Worm (Caenorhabditis elegans) whole organism, L1 larva: Measurements from ENCODE around the gene srb-13.

Source experiments
- C16A3.4 ChIP-seq: fragments of 150-350 bp; optimal IDR thresholded peaks from 2 replicates; lab custom pipeline; 2014; ENCODE audit warnings: missing biosample characterization, missing genetic modification characterization
- C34B4.2 ChIP-seq: sonication (generic microtip); optimal IDR thresholded peaks from 2 replicates; lab custom pipeline; 2017; ENCODE audit warnings: mild to moderate bottlenecking, missing genetic modification characterization, missing compliant biosample characterization
- F16B12.6 ChIP-seq: fragments of 150-350 bp; optimal IDR thresholded peaks from 2 replicates; lab custom pipeline; 2014; ENCODE audit warnings: missing biosample characterization, missing genetic modification characterization
- alr-1 ChIP-seq: fragments of 200-800 bp; sonication (Bioruptor generic); optimal IDR thresholded peaks from 2 replicates; lab custom pipeline; 2018; ENCODE audit warnings: borderline replicate concordance, mild to moderate bottlenecking, missing genetic modification characterization, missing compliant biosample characterization
- blmp-1 ChIP-seq: fragments of 150-350 bp; optimal IDR thresholded peaks from 2 replicates; lab custom pipeline; 2014; ENCODE audit warnings: missing biosample characterization, missing genetic modification characterization
- ceh-63 ChIP-seq: fragments of 200-800 bp; sonication (Bioruptor generic); optimal IDR thresholded peaks from 2 replicates; lab custom pipeline; 2018; ENCODE audit warnings: mild to moderate bottlenecking, missing genetic modification characterization, missing compliant biosample characterization
- ceh-90 ChIP-seq: sonication (generic microtip); optimal IDR thresholded peaks from 2 replicates; lab custom pipeline; 2016; ENCODE audit warnings: missing genetic modification characterization, missing compliant biosample characterization
- ces-1 ChIP-seq: fragments of 150-350 bp; optimal IDR thresholded peaks from 2 replicates; lab custom pipeline; 2014; ENCODE audit warnings: missing biosample characterization, missing genetic modification reagents, missing genetic modification characterization
- dsc-1 ChIP-seq: sonication (generic microtip); optimal IDR thresholded peaks from 2 replicates; lab custom pipeline; 2016; ENCODE audit warnings: mild to moderate bottlenecking, missing genetic modification characterization, missing compliant biosample characterization
- efl-1 ChIP-seq, 4 experiments: fragments of 150-350 bp; optimal IDR thresholded peaks in 3 of 4; peaks in 1 of 4; 1 replicate in 1 of 4; 2 replicates in 3 of 4; lab custom pipeline; 2014; ENCODE audit warnings: missing biosample characterization in 2 of 4, missing genetic modification characterization in 2 of 4, missing genetic modification reagents in 2 of 4
- efl-3 ChIP-seq: fragments of 200-800 bp; sonication (Bioruptor generic); optimal IDR thresholded peaks from 2 replicates; lab custom pipeline; 2018; ENCODE audit warnings: mild to moderate bottlenecking, missing genetic modification characterization, missing compliant biosample characterization
- egl-27 ChIP-seq, 2 experiments: fragments of 150-350 bp in 1 of 2; sonication (generic microtip); optimal IDR thresholded peaks; 3 replicates each; lab custom pipeline; 2017 to 2018; ENCODE audit warnings: missing biosample characterization in 2 of 2, missing genetic modification characterization in 2 of 2, missing genetic modification reagents in 2 of 2
- elt-2 ChIP-seq: sonication (generic microtip); optimal IDR thresholded peaks from 2 replicates; lab custom pipeline; 2016; ENCODE audit warnings: missing genetic modification characterization, mild to moderate bottlenecking, inconsistent platforms, missing compliant biosample characterization, missing genetic modification reagents
- fos-1 ChIP-seq: fragments of 150-350 bp; optimal IDR thresholded peaks from 2 replicates; lab custom pipeline; 2014; ENCODE audit warnings: missing biosample characterization, missing genetic modification characterization
- grh-1 ChIP-seq: fragments of 200-800 bp; sonication (Bioruptor generic); IDR thresholded peaks from 2 replicates; pipeline ENCODE4 v1.3.6; 2022; ENCODE audit warnings: missing genetic modification reagents, missing genetic modification characterization, missing compliant biosample characterization
- hlh-4 ChIP-seq: sonication (generic microtip); optimal IDR thresholded peaks from 2 replicates; lab custom pipeline; 2016; ENCODE audit warnings: mild to moderate bottlenecking, missing genetic modification characterization, missing compliant biosample characterization
- isw-1 ChIP-seq: fragments of 200-800 bp; sonication (Bioruptor generic); IDR thresholded peaks from 2 replicates; pipeline ENCODE4 v1.3.6; 2022; ENCODE audit warnings: missing genetic modification characterization, missing compliant biosample characterization
- jun-1 ChIP-seq: fragments of 150-350 bp; optimal IDR thresholded peaks from 2 replicates; lab custom pipeline; 2014; ENCODE audit warnings: missing biosample characterization, missing genetic modification reagents, missing genetic modification characterization
- lin-14 ChIP-seq: fragments of 200-800 bp; sonication (Bioruptor generic); optimal IDR thresholded peaks from 2 replicates; lab custom pipeline; 2018; ENCODE audit warnings: mild to moderate bottlenecking, missing genetic modification characterization, moderate library complexity, missing compliant biosample characterization
- lsy-2 ChIP-seq, 2 experiments: fragments of 150-350 bp; optimal IDR thresholded peaks; 2 replicates each; lab custom pipeline; 2014; ENCODE audit warnings: missing biosample characterization in 2 of 2, missing genetic modification characterization in 2 of 2
- nhr-11 ChIP-seq: fragments of 150-350 bp; optimal IDR thresholded peaks from 2 replicates; lab custom pipeline; 2014; ENCODE audit warnings: missing biosample characterization, missing genetic modification characterization
- nhr-20 ChIP-seq: sonication (generic microtip); optimal IDR thresholded peaks from 2 replicates; lab custom pipeline; 2016; ENCODE audit warnings: mild to moderate bottlenecking, missing genetic modification characterization, missing compliant biosample characterization
- nhr-47 ChIP-seq: sonication (generic microtip); optimal IDR thresholded peaks from 2 replicates; lab custom pipeline; 2016; ENCODE audit warnings: mild to moderate bottlenecking, missing genetic modification characterization, moderate library complexity, missing compliant biosample characterization
- nhr-71 ChIP-seq: sonication (generic microtip); optimal IDR thresholded peaks from 2 replicates; lab custom pipeline; 2016; ENCODE audit warnings: mild to moderate bottlenecking, missing genetic modification characterization, moderate library complexity, missing compliant biosample characterization
- nhr-77 ChIP-seq: fragments of 150-350 bp; optimal IDR thresholded peaks from 2 replicates; lab custom pipeline; 2014; ENCODE audit warnings: missing biosample characterization, missing genetic modification characterization
- nhr-85 ChIP-seq: sonication (generic microtip); peaks from one replicate; lab custom pipeline; 2016; ENCODE audit warnings: missing genetic modification characterization, inconsistent platforms, missing compliant biosample characterization
- pax-3 ChIP-seq: fragments of 200-800 bp; sonication (Bioruptor generic); optimal IDR thresholded peaks from 2 replicates; lab custom pipeline; 2018; ENCODE audit warnings: mild to moderate bottlenecking, missing genetic modification characterization, moderate library complexity, missing compliant biosample characterization
- pqm-1 ChIP-seq: sonication (generic microtip); optimal IDR thresholded peaks from 3 replicates; lab custom pipeline; 2017; ENCODE audit warnings: missing biosample characterization, missing genetic modification characterization
- sox-4 ChIP-seq: sonication (generic microtip); optimal IDR thresholded peaks from 2 replicates; lab custom pipeline; 2016; ENCODE audit warnings: missing genetic modification characterization, missing compliant biosample characterization
- swsn-7 ChIP-seq: sonication (generic microtip); optimal IDR thresholded peaks from 2 replicates; lab custom pipeline; 2016; ENCODE audit warnings: missing genetic modification characterization, missing compliant biosample characterization
- tbx-2 ChIP-seq: sonication (generic microtip); optimal IDR thresholded peaks from 2 replicates; lab custom pipeline; 2016; ENCODE audit warnings: missing genetic modification characterization, missing compliant biosample characterization
- tlp-1 ChIP-seq: fragments of 150-350 bp; optimal IDR thresholded peaks from 2 replicates; lab custom pipeline; 2014; ENCODE audit warnings: missing biosample characterization, missing genetic modification characterization
- ztf-4 ChIP-seq: fragments of 150-350 bp; optimal IDR thresholded peaks from 2 replicates; lab custom pipeline; 2014; ENCODE audit warnings: missing biosample characterization, missing genetic modification characterization

Gene srb-13

ce11 chrII:5187934-5188333, 30.5 kb upstream of the srb-13 start:
- TF ChIP-seq blmp-1 (tag; lab: Kevin White, UChicago), result no peak
- no peak for TF ChIP-seq lsy-2 (tag; optimal IDR thresholded peaks at IDR 0.05; lab: Kevin White, UChicago)
- no peak for TF ChIP-seq pax-3 (tag; lab: Kevin White, UChicago)
- TF ChIP-seq nhr-71 (tag; lab: Kevin White, UChicago), result no peak
- TF ChIP-seq nhr-11 (tag; lab: Kevin White, UChicago), result no peak
- TF ChIP-seq C16A3.4, result no peak
- TF ChIP-seq C34B4.2 (tag; lab: Kevin White, UChicago), result no peak
- TF ChIP-seq ceh-90 (tag; lab: Kevin White, UChicago), result no peak
- TF ChIP-seq sox-4, result no peak
- no peak for TF ChIP-seq efl-3
- no peak for TF ChIP-seq efl-1 (optimal IDR thresholded peaks at IDR 0.05; lab: Kevin White, UChicago)
- no peak for TF ChIP-seq efl-1 (GFP tag; optimal IDR thresholded peaks at IDR 0.05 in 1 of 2; lab: Kevin White, UChicago)

ce11 chrII:5187469-5187868, 30.0 kb upstream of the srb-13 start, which contains the start of gene crh-2:
Gene crh-2 (minus strand): TSS chrII:5187569.
- TF ChIP-seq hlh-4 (tag; lab: Kevin White, UChicago) (no peak), jun-1 (no peak), efl-1 (optimal IDR thresholded peaks at IDR 0.05; lab: Kevin White, UChicago) (no peak), efl-1 (GFP tag; optimal IDR thresholded peaks at IDR 0.05 in 1 of 2; lab: Kevin White, UChicago) (no peak), alr-1 (tag; lab: Kevin White, UChicago) (no peak), tbx-2 (tag; lab: Kevin White, UChicago) (no peak), ces-1 (GFP tag; lab: Kevin White, UChicago) (no peak), efl-3 (no peak), egl-27 (tag; optimal IDR thresholded peaks at IDR 0.05; lab: Kevin White, UChicago) (no peak), grh-1 (GFP tag; lab: Robert Waterston, UW) (no peak), nhr-77 (tag; lab: Kevin White, UChicago) (no peak), pqm-1 (no peak), dsc-1 (tag; lab: Kevin White, UChicago) (no peak), F16B12.6 (no peak), lin-14 (GFP tag; lab: Kevin White, UChicago) (no peak)

- TF ChIP-seq elt-2 (tag; lab: Kevin White, UChicago) (peak; percentile 88), tbx-2 (tag; lab: Kevin White, UChicago) (no peak), jun-1 (no peak), isw-1 (GFP tag; lab: Robert Waterston, UW) (no peak)
Measured at ce11 chrII:5186870-5187269, 29.4 kb upstream of the srb-13 start.

ce11 chrII:5185955-5186539, 28.6 kb upstream of the srb-13 start:
- TF ChIP-seq jun-1 (no peak), tlp-1 (tag; lab: Kevin White, UChicago) (peak; percentile 44), egl-27 (tag; optimal IDR thresholded peaks at IDR 0.05; lab: Kevin White, UChicago) (no peak), ceh-63 (GFP tag; lab: Kevin White, UChicago) (no peak), nhr-71 (tag; lab: Kevin White, UChicago) (peak; percentile 36), elt-2 (tag; lab: Kevin White, UChicago) (peak; percentile 97), lin-14 (GFP tag; lab: Kevin White, UChicago) (peak; percentile 23)

- TF ChIP-seq nhr-71 (tag; lab: Kevin White, UChicago) (peak; percentile 43), grh-1 (GFP tag; lab: Robert Waterston, UW) (no peak), elt-2 (tag; lab: Kevin White, UChicago) (peak; percentile 98)
- TF ChIP-seq, all 84 proteins: peak for 2
Measured at ce11 chrII:5184661-5185545, 27.5 kb upstream of the srb-13 start.

- TF ChIP-seq nhr-77 (tag; lab: Kevin White, UChicago) (no peak), ztf-4 (tag; lab: Kevin White, UChicago) (peak; percentile 16), nhr-47 (peak; percentile 22), dsc-1 (tag; lab: Kevin White, UChicago) (peak; percentile 63), blmp-1 (tag; lab: Kevin White, UChicago) (peak; percentile 19), swsn-7 (peak; percentile 3), nhr-20 (tag; lab: Kevin White, UChicago) (peak; percentile 9), fos-1 (tag; lab: Kevin White, UChicago) (no peak), C34B4.2 (tag; lab: Kevin White, UChicago) (no peak), nhr-71 (tag; lab: Kevin White, UChicago) (peak; percentile 44), lin-14 (GFP tag; lab: Kevin White, UChicago) (peak; percentile 18), nhr-85 (peak; percentile 52)
Measured at ce11 chrII:5183207-5183606, 25.8 kb upstream of the srb-13 start.
